Fruit fly (Drosophila melanogaster) whole organism, embryonic: Measurements from ENCODE around the gene CG42854.

Source experiments
- Asciz ChIP-seq: fragments of 200-800 bp; sonication (Bioruptor generic); optimal IDR thresholded peaks from 2 replicates; lab custom pipeline; 2017; ENCODE audit warnings: missing biosample characterization, mild to moderate bottlenecking, missing genetic modification characterization, missing genetic modification reagents
- CG10147 ChIP-seq: fragments of 200-800 bp; sonication (Bioruptor generic); optimal IDR thresholded peaks from 2 replicates; lab custom pipeline; 2019; ENCODE audit warnings: missing biosample characterization, mild to moderate bottlenecking, missing genetic modification characterization, moderate library complexity
- CG10321 ChIP-seq: fragments of 200-800 bp; sonication (Bioruptor generic); IDR thresholded peaks from 2 replicates; pipeline ENCODE4 v1.3.6; 2022; ENCODE audit warnings: missing biosample characterization, missing genetic modification characterization
- CG10979 ChIP-seq: fragments of 200-800 bp; sonication (Bioruptor generic); optimal IDR thresholded peaks from 2 replicates; lab custom pipeline; 2018; ENCODE audit warnings: missing biosample characterization, mild to moderate bottlenecking, missing genetic modification characterization, moderate library complexity
- CG1233 ChIP-seq: fragments of 200-800 bp; sonication (Bioruptor generic); optimal IDR thresholded peaks from 4 replicates; lab custom pipeline; 2018; ENCODE audit warnings: missing biosample characterization, mild to moderate bottlenecking, missing genetic modification characterization
- CG13287 ChIP-seq: fragments of 200-800 bp; sonication (Bioruptor generic); IDR thresholded peaks from 2 replicates; pipeline ENCODE4 v1.3.6; 2022; ENCODE audit warnings: missing biosample characterization, missing genetic modification characterization; ENCODE audit not compliant: partially characterized antibody
- CG14441 ChIP-seq: fragments of 200-800 bp; sonication (Bioruptor generic); IDR thresholded peaks from 2 replicates; pipeline ENCODE4 v1.3.6; 2022; ENCODE audit warnings: missing biosample characterization, missing genetic modification characterization
- CG14667 ChIP-seq: fragments of 200-800 bp; sonication (Bioruptor generic); IDR thresholded peaks from 2 replicates; pipeline ENCODE4 v1.3.6; 2022; ENCODE audit warnings: missing biosample characterization, missing genetic modification characterization
- CG1832 ChIP-seq: fragments of 200-800 bp; sonication (Bioruptor generic); optimal IDR thresholded peaks from 2 replicates; lab custom pipeline; 2017; ENCODE audit warnings: missing biosample characterization, mild to moderate bottlenecking, missing genetic modification characterization, inconsistent platforms
- CG2116 ChIP-seq: fragments of 200-800 bp; sonication (Bioruptor generic); optimal IDR thresholded peaks from 3 replicates; lab custom pipeline; 2018; ENCODE audit warnings: missing biosample characterization, mild to moderate bottlenecking, missing genetic modification characterization
- CG3163 ChIP-seq: fragments of 200-800 bp; sonication (Bioruptor generic); optimal IDR thresholded peaks from 3 replicates; lab custom pipeline; 2016; ENCODE audit warnings: missing biosample characterization, missing genetic modification characterization
- CG3281 ChIP-seq: fragments of 200-800 bp; sonication (Bioruptor generic); optimal IDR thresholded peaks from 3 replicates; lab custom pipeline; 2017; ENCODE audit warnings: missing biosample characterization, mild to moderate bottlenecking, missing genetic modification characterization
- CG4360 ChIP-seq: fragments of 200-800 bp; sonication (Bioruptor generic); IDR thresholded peaks from 2 replicates; pipeline ENCODE4 v1.3.6; 2022; ENCODE audit warnings: missing biosample characterization, missing genetic modification characterization
- CG8924 ChIP-seq: fragments of 200-800 bp; optimal IDR thresholded peaks from 3 replicates; lab custom pipeline; 2019; ENCODE audit warnings: missing biosample characterization, mild to moderate bottlenecking, missing genetic modification characterization, moderate library complexity
- CG9437 ChIP-seq: fragments of 200-800 bp; sonication (Bioruptor generic); optimal IDR thresholded peaks from 2 replicates; lab custom pipeline; 2018; ENCODE audit warnings: missing biosample characterization, mild to moderate bottlenecking, missing genetic modification characterization
- CoRest ChIP-seq: fragments of 200-800 bp; sonication (Bioruptor generic); optimal IDR thresholded peaks from 3 replicates; lab custom pipeline; 2018; ENCODE audit warnings: missing biosample characterization, mild to moderate bottlenecking, missing genetic modification characterization, moderate library complexity
- Dbx ChIP-seq: fragments of 200-800 bp; sonication (Bioruptor generic); IDR thresholded peaks from 3 replicates; pipeline ENCODE4 v1.3.6; 2022; ENCODE audit warnings: missing biosample characterization, missing genetic modification characterization
- Dip2 ChIP-seq: fragments of 200-800 bp; sonication (Bioruptor generic); IDR thresholded peaks from 2 replicates; pipeline ENCODE4 v1.3.6; 2022; ENCODE audit warnings: missing biosample characterization, missing genetic modification characterization
- Dll ChIP-seq: fragments of 200-800 bp; sonication (Bioruptor generic); IDR thresholded peaks from 4 replicates; pipeline ENCODE4 v1.3.6; 2022; ENCODE audit warnings: missing biosample characterization, missing genetic modification characterization; ENCODE audit not compliant: partially characterized antibody
- HHEX ChIP-seq: fragments of 200-800 bp; sonication (Bioruptor generic); optimal IDR thresholded peaks from 3 replicates; lab custom pipeline; 2017; ENCODE audit warnings: missing biosample characterization, mild to moderate bottlenecking, missing genetic modification characterization, missing genetic modification reagents
- HLH3B ChIP-seq: fragments of 200-800 bp; sonication (Bioruptor generic); IDR thresholded peaks from 2 replicates; pipeline ENCODE4 v1.3.6; 2022; ENCODE audit warnings: missing biosample characterization, missing genetic modification characterization
- Hey ChIP-seq: fragments of 200-800 bp; sonication (Bioruptor generic); optimal IDR thresholded peaks from 3 replicates; lab custom pipeline; 2018; ENCODE audit warnings: missing biosample characterization, mild to moderate bottlenecking, missing genetic modification characterization
- Hr78 ChIP-seq, 2 experiments: fragments of 200-800 bp in 1 of 2; fragments of >200 bp in 1 of 2; sonication (Bioruptor generic) in 1 of 2; optimal IDR thresholded peaks; 2 replicates each; lab custom pipeline; 2017 to 2019; ENCODE audit warnings: missing biosample characterization in 2 of 2, missing genetic modification characterization in 2 of 2, mild to moderate bottlenecking in 1 of 2, moderate library complexity in 1 of 2
- MBD-R2 ChIP-seq: fragments of 200-800 bp; sonication (Bioruptor generic); IDR thresholded peaks from 2 replicates; pipeline ENCODE4 v1.3.6; 2022; ENCODE audit warnings: missing biosample characterization, missing genetic modification characterization
- Taf1 ChIP-seq: fragments of 200-800 bp; sonication (Bioruptor generic); IDR thresholded peaks from 2 replicates; pipeline ENCODE4 v1.3.6; 2022; ENCODE audit warnings: missing biosample characterization, missing genetic modification characterization
- az2 ChIP-seq: fragments of 200-800 bp; sonication (Bioruptor generic); optimal IDR thresholded peaks from 3 replicates; lab custom pipeline; 2016; ENCODE audit warnings: missing biosample characterization, missing genetic modification characterization
- bigmax ChIP-seq: fragments of 200-800 bp; sonication (Bioruptor generic); optimal IDR thresholded peaks from 2 replicates; lab custom pipeline; 2018; ENCODE audit warnings: missing biosample characterization, mild to moderate bottlenecking, missing genetic modification characterization
- br ChIP-seq: fragments of >200 bp; optimal IDR thresholded peaks from 2 replicates; lab custom pipeline; 2017
- caup ChIP-seq: fragments of 200-800 bp; sonication (Bioruptor generic); optimal IDR thresholded peaks from 3 replicates; lab custom pipeline; 2017; ENCODE audit warnings: missing biosample characterization, mild to moderate bottlenecking, missing genetic modification characterization, moderate library complexity; ENCODE audit not compliant: severe bottlenecking
- ci ChIP-seq: fragments of 200-800 bp; sonication (Bioruptor generic); IDR thresholded peaks from 3 replicates; pipeline ENCODE4 v1.3.6; 2022; ENCODE audit warnings: missing biosample characterization, missing genetic modification characterization
- cwo ChIP-seq: fragments of 200-800 bp; sonication (Bioruptor generic); optimal IDR thresholded peaks from 3 replicates; lab custom pipeline; 2017; ENCODE audit warnings: missing biosample characterization, missing genetic modification characterization, mild to moderate bottlenecking, moderate library complexity, missing genetic modification reagents
- dmrt11E ChIP-seq: fragments of 200-800 bp; sonication (Bioruptor generic); optimal IDR thresholded peaks from 3 replicates; lab custom pipeline; 2018; ENCODE audit warnings: missing biosample characterization, mild to moderate bottlenecking, missing genetic modification characterization, moderate library complexity
- gcm2 ChIP-seq: fragments of 200-800 bp; sonication (Bioruptor generic); optimal IDR thresholded peaks from 2 replicates; lab custom pipeline; 2016; ENCODE audit warnings: missing biosample characterization, missing genetic modification characterization
- gem ChIP-seq: fragments of 200-800 bp; sonication (Bioruptor generic); optimal IDR thresholded peaks from 2 replicates; lab custom pipeline; 2019; ENCODE audit warnings: missing biosample characterization, mild to moderate bottlenecking, missing genetic modification characterization, moderate library complexity
- gsb-n ChIP-seq: fragments of 200-800 bp; sonication (Bioruptor generic); optimal IDR thresholded peaks from 3 replicates; lab custom pipeline; 2018; ENCODE audit warnings: missing biosample characterization, mild to moderate bottlenecking, missing genetic modification characterization
- hbn ChIP-seq: fragments of 200-800 bp; sonication (Bioruptor generic); IDR thresholded peaks from 2 replicates; pipeline ENCODE4 v1.3.6; 2022; ENCODE audit warnings: missing biosample characterization, missing genetic modification characterization; ENCODE audit not compliant: partially characterized antibody
- her ChIP-seq: fragments of 200-800 bp; sonication (Bioruptor generic); optimal IDR thresholded peaks from 2 replicates; lab custom pipeline; 2016; ENCODE audit warnings: missing biosample characterization, missing genetic modification characterization
- jigr1 ChIP-seq: fragments of 200-800 bp; sonication (Bioruptor generic); IDR thresholded peaks from 3 replicates; pipeline ENCODE4 v1.3.6; 2022; ENCODE audit warnings: missing biosample characterization, missing genetic modification characterization
- mam ChIP-seq: fragments of 200-800 bp; sonication (Bioruptor generic); optimal IDR thresholded peaks from 3 replicates; lab custom pipeline; 2016; ENCODE audit warnings: missing biosample characterization, missing genetic modification characterization
- oc ChIP-seq: fragments of 200-800 bp; sonication (Bioruptor generic); optimal IDR thresholded peaks from 2 replicates; lab custom pipeline; 2018; ENCODE audit warnings: missing biosample characterization, mild to moderate bottlenecking, missing genetic modification characterization, moderate library complexity
- pan ChIP-seq, 4 experiments: fragments of >200 bp in 3 of 4; fragments of 200-800 bp in 1 of 4; sonication (Bioruptor generic) in 1 of 4; optimal IDR thresholded peaks in 3 of 4; IDR thresholded peaks in 1 of 4; 2 replicates each; pipeline versions ENCODE4 v1.3.6 to Lab custom; 2017 to 2022; ENCODE audit warnings: missing biosample characterization in 2 of 4, missing genetic modification characterization in 2 of 4, mixed read lengths in 1 of 4
- pho ChIP-seq: fragments of 200-800 bp; sonication (Bioruptor generic); optimal IDR thresholded peaks from 2 replicates; lab custom pipeline; 2016; ENCODE audit warnings: missing biosample characterization, missing genetic modification characterization
- phol ChIP-seq: fragments of 200-800 bp; sonication (Bioruptor generic); optimal IDR thresholded peaks from 3 replicates; lab custom pipeline; 2018; ENCODE audit warnings: missing biosample characterization, mild to moderate bottlenecking, missing genetic modification characterization, moderate library complexity
- ranshi ChIP-seq: fragments of 200-800 bp; sonication (Bioruptor generic); IDR thresholded peaks from 2 replicates; pipeline ENCODE4 v1.3.6; 2022; ENCODE audit warnings: missing biosample characterization, missing genetic modification characterization
- run ChIP-seq: fragments of 200-800 bp; sonication (Bioruptor generic); optimal IDR thresholded peaks from 3 replicates; lab custom pipeline; 2018; ENCODE audit warnings: missing biosample characterization, mild to moderate bottlenecking, missing genetic modification characterization
- slbo ChIP-seq: fragments of 200-800 bp; sonication (Bioruptor generic); IDR thresholded peaks from 2 replicates; pipeline ENCODE4 v1.3.6; 2022; ENCODE audit warnings: missing biosample characterization, missing genetic modification characterization
- sqz ChIP-seq: fragments of 200-800 bp; sonication (Bioruptor generic); optimal IDR thresholded peaks from 3 replicates; lab custom pipeline; 2018; ENCODE audit warnings: missing biosample characterization, mild to moderate bottlenecking, missing genetic modification characterization
- tgo ChIP-seq: fragments of 200-800 bp; sonication (Bioruptor generic); IDR thresholded peaks from 3 replicates; pipeline ENCODE4 v1.3.6; 2022; ENCODE audit warnings: missing biosample characterization, missing genetic modification characterization
- wor ChIP-seq: fragments of 200-800 bp; sonication (Bioruptor generic); IDR thresholded peaks from 2 replicates; pipeline ENCODE4 v1.3.6; 2022; ENCODE audit warnings: missing biosample characterization, missing genetic modification characterization
- zen ChIP-seq: fragments of 200-800 bp; sonication (Bioruptor generic); optimal IDR thresholded peaks from 3 replicates; lab custom pipeline; 2018; ENCODE audit warnings: missing biosample characterization, mild to moderate bottlenecking, missing genetic modification characterization, moderate library complexity

CG42854 gene

DNA sequence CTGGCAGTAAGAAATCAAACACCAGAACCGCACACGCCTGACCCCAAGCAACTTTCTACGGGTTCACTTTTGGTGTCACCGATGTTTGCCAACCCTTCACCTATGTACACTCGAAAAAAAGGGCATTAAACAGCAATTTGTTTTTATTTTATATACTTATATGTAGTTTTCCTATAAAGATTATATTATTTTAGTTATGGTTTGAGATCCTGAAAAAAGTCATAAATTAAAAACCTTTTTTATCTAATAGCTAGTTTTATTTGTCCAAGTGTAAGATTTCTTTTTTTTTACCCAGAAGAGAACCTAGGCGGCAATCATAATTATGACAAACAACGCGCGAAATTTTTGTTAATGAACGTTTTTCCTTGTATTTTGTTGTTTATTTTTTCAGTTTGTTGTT, 46.6 kb upstream of the CG42854 start (continued):
- TF ChIP-seq pho (no peak), MBD-R2 (GFP tag; lab: Robert Waterston, UW) (no peak), bigmax (GFP tag; lab: Kevin White, UChicago) (no peak), run (tag; lab: Kevin White, UChicago) (peak; percentile 5), sqz (GFP tag; lab: Kevin White, UChicago) (peak; percentile 22), dmrt11E (tag; lab: Kevin White, UChicago) (peak; percentile 20), CG8924 (tag; lab: Kevin White, UChicago) (peak; percentile 48), HLH3B (peak; percentile 46; the same call in 1 of the 2 replicates), ranshi (peak; percentile 65), ci (GFP tag; lab: Robert Waterston, UW) (0 out of 3 replicates have a peak, but pooled peaks have one; percentile 12), gsb-n (peak; percentile 1), br (lab: Kevin White, UChicago) (no peak), slbo (GFP tag; lab: Robert Waterston, UW) (peak; percentile 66), CG10321 (0 out of 2 replicates have a peak, but pooled peaks have one; percentile 25), Hey (tag; lab: Kevin White, UChicago) (no peak), Taf1 (GFP tag; lab: Robert Waterston, UW) (no peak), CG14667 (GFP tag; lab: Robert Waterston, UW) (0 out of 2 replicates have a peak, but pooled peaks have one; percentile 8), jigr1 (no peak), Asciz (GFP tag; lab: Kevin White, UChicago) (peak; percentile 52), cwo (GFP tag; lab: Kevin White, UChicago) (peak; percentile 44), CG10147 (GFP tag; lab: Kevin White, UChicago) (no peak), CG1832 (GFP tag; lab: Kevin White, UChicago) (no peak), CG14441 (GFP tag; lab: Robert Waterston, UW) (peak; percentile 42; the same call in 1 of the 2 replicates), oc (tag; lab: Kevin White, UChicago) (no peak), CG13287 (no peak), CG1233 (GFP tag; lab: Kevin White, UChicago) (peak; percentile 40), CG3281 (GFP tag; lab: Kevin White, UChicago) (peak; percentile 45), her (GFP tag; lab: Kevin White, UChicago) (no peak), Dbx (GFP tag; lab: Robert Waterston, UW) (peak; percentile 60; the same call in 1 of the 3 replicates), CG4360 (no peak), HHEX (peak; percentile 49), Dip2 (GFP tag; lab: Robert Waterston, UW) (no peak), zen (peak; percentile 50), gcm2 (GFP tag; lab: Kevin White, UChicago) (no peak), mam (GFP tag; lab: Kevin White, UChicago) (no peak), pan (optimal IDR thresholded peaks at IDR 0.05; lab: Kevin White, UChicago) (no peak), pan (GFP tag; optimal IDR thresholded peaks at IDR 0.05 in 1 of 2, IDR thresholded peaks at IDR 0.05 in 1 of 2) (peak in 1 of 2 experiments; percentile 59), hbn (no peak), CG2116 (GFP tag; lab: Kevin White, UChicago) (no peak), Dll (no peak), gem (peak; percentile 68), caup (GFP tag; lab: Kevin White, UChicago) (peak; percentile 9), CG9437 (peak; percentile 20), az2 (peak; percentile 26), CoRest (tag; lab: Kevin White, UChicago) (peak; percentile 20), phol (tag; lab: Kevin White, UChicago) (peak; percentile 59), wor (GFP tag; lab: Robert Waterston, UW) (0 out of 2 replicates have a peak, but pooled peaks have one; percentile 17), CG3163 (GFP tag; lab: Kevin White, UChicago) (no peak), Hr78 (GFP tag; optimal IDR thresholded peaks at IDR 0.05; lab: Kevin White, UChicago) (peak in 1 of 2 experiments; percentile 52), tgo (GFP tag; lab: Robert Waterston, UW) (peak; percentile 70), CG10979 (tag; lab: Kevin White, UChicago) (peak; percentile 52)
